Fruit fly (Drosophila melanogaster): Measurements from ENCODE around the gene RhoGEF64C.

Gene RhoGEF64C

dm6 chr3L:4690698-4691097 lies 1.9 kb upstream of the RhoGEF64C start:
- TF ChIP-seq CG8478 (optimal IDR thresholded peaks at IDR 0.05) (no peak), Dll (optimal IDR thresholded peaks at IDR 0.05) (no peak)

dm6 chr3L:4691775-4692174 lies 808 bp upstream of the RhoGEF64C start:
- TF ChIP-seq pan (optimal IDR thresholded peaks at IDR 0.05) (no peak), psq (optimal IDR thresholded peaks at IDR 0.05) (no peak), usp (GFP tag; optimal IDR thresholded peaks at IDR 0.05) (no peak), CG8478 (optimal IDR thresholded peaks at IDR 0.05) (no peak), EcR (GFP tag; optimal IDR thresholded peaks at IDR 0.05) (no peak), Dll (optimal IDR thresholded peaks at IDR 0.05) (no peak)

- TF ChIP-seq pan (optimal IDR thresholded peaks at IDR 0.05), result no peak
- TF ChIP-seq Dll (optimal IDR thresholded peaks at IDR 0.05), result no peak
- TF ChIP-seq usp (GFP tag; optimal IDR thresholded peaks at IDR 0.05), result no peak
These were observed 2.2 kb downstream of the RhoGEF64C start, which contains the start of gene CG15876 for dm6 chr3L:4694823-4695222. Gene CG15876 (minus strand): TSS chr3L:4694845.

- no peak for TF ChIP-seq Dll (optimal IDR thresholded peaks at IDR 0.05)
These were observed 3.8 kb downstream of the RhoGEF64C start for dm6 chr3L:4696380-4696779.

- TF ChIP-seq EcR (GFP tag; optimal IDR thresholded peaks at IDR 0.05) (no peak), pan (optimal IDR thresholded peaks at IDR 0.05) (no peak), CG8478 (optimal IDR thresholded peaks at IDR 0.05) (no peak), psq (optimal IDR thresholded peaks at IDR 0.05) (no peak), usp (GFP tag; optimal IDR thresholded peaks at IDR 0.05) (no peak), Dll (optimal IDR thresholded peaks at IDR 0.05) (no peak)
These were observed 4.7 kb downstream of the RhoGEF64C start, which contains the start of gene CG13713 for dm6 chr3L:4697301-4697700. Gene CG13713 (plus strand): TSS chr3L:4697601.

dm6 chr3L:4698032-4698431 lies 5.4 kb downstream of the RhoGEF64C start:
- no peak for TF ChIP-seq pan (optimal IDR thresholded peaks at IDR 0.05)
- no peak for TF ChIP-seq Dll (optimal IDR thresholded peaks at IDR 0.05)
- no peak for TF ChIP-seq CG8478 (optimal IDR thresholded peaks at IDR 0.05)
- no peak for TF ChIP-seq usp (GFP tag; optimal IDR thresholded peaks at IDR 0.05)
- TF ChIP-seq EcR (GFP tag; optimal IDR thresholded peaks at IDR 0.05), result no peak
- no peak for TF ChIP-seq psq (optimal IDR thresholded peaks at IDR 0.05)

dm6 chr3L:4698496-4698895 lies 5.9 kb downstream of the RhoGEF64C start:
- TF ChIP-seq pan (optimal IDR thresholded peaks at IDR 0.05) (no peak), psq (optimal IDR thresholded peaks at IDR 0.05) (no peak), EcR (GFP tag; optimal IDR thresholded peaks at IDR 0.05) (no peak), CG8478 (optimal IDR thresholded peaks at IDR 0.05) (no peak), usp (GFP tag; optimal IDR thresholded peaks at IDR 0.05) (no peak)

dm6 chr3L:4700091-4700490 lies 7.5 kb downstream of the RhoGEF64C start:
- TF ChIP-seq EcR (GFP tag; optimal IDR thresholded peaks at IDR 0.05) (no peak), pan (optimal IDR thresholded peaks at IDR 0.05) (no peak), CG8478 (optimal IDR thresholded peaks at IDR 0.05) (no peak), Dll (optimal IDR thresholded peaks at IDR 0.05) (no peak), usp (GFP tag; optimal IDR thresholded peaks at IDR 0.05) (no peak), psq (optimal IDR thresholded peaks at IDR 0.05) (no peak)

- no peak for TF ChIP-seq pan (optimal IDR thresholded peaks at IDR 0.05)
- TF ChIP-seq psq (optimal IDR thresholded peaks at IDR 0.05), result no peak
- TF ChIP-seq EcR (GFP tag; optimal IDR thresholded peaks at IDR 0.05), result no peak
- no peak for TF ChIP-seq CG8478 (optimal IDR thresholded peaks at IDR 0.05)
- no peak for TF ChIP-seq Dll (optimal IDR thresholded peaks at IDR 0.05)
- TF ChIP-seq usp (GFP tag; optimal IDR thresholded peaks at IDR 0.05), result no peak
These were observed 9.4 kb downstream of the RhoGEF64C start for dm6 chr3L:4702003-4702402.

dm6 chr3L:4707831-4708230 lies 15.2 kb downstream of the RhoGEF64C start:
- TF ChIP-seq psq (optimal IDR thresholded peaks at IDR 0.05) (no peak), usp (GFP tag; optimal IDR thresholded peaks at IDR 0.05) (no peak), EcR (GFP tag; optimal IDR thresholded peaks at IDR 0.05) (no peak)

- TF ChIP-seq usp (GFP tag; optimal IDR thresholded peaks at IDR 0.05), result no peak
- TF ChIP-seq pan (optimal IDR thresholded peaks at IDR 0.05), result no peak
- TF ChIP-seq CG8478 (optimal IDR thresholded peaks at IDR 0.05), result no peak
- TF ChIP-seq Dll (optimal IDR thresholded peaks at IDR 0.05), result no peak
- no peak for TF ChIP-seq EcR (GFP tag; optimal IDR thresholded peaks at IDR 0.05)
- no peak for TF ChIP-seq psq (optimal IDR thresholded peaks at IDR 0.05)
These were observed 16.0 kb downstream of the RhoGEF64C start for dm6 chr3L:4708536-4708935.

- TF ChIP-seq EcR (GFP tag; optimal IDR thresholded peaks at IDR 0.05) (no peak), CG8478 (optimal IDR thresholded peaks at IDR 0.05) (no peak), psq (optimal IDR thresholded peaks at IDR 0.05) (no peak), usp (GFP tag; optimal IDR thresholded peaks at IDR 0.05) (no peak), pan (optimal IDR thresholded peaks at IDR 0.05) (no peak), Dll (optimal IDR thresholded peaks at IDR 0.05) (no peak)
These were observed 17.2 kb downstream of the RhoGEF64C start, which contains the start of gene CG13712 for dm6 chr3L:4709790-4710189. Gene CG13712 (minus strand): TSS chr3L:4709890.

- TF ChIP-seq Dll (optimal IDR thresholded peaks at IDR 0.05) (no peak), EcR (GFP tag; optimal IDR thresholded peaks at IDR 0.05) (peak in 1 of 2 experiments; percentile 44)
These were observed 27.2 kb downstream of the RhoGEF64C start for dm6 chr3L:4719743-4720142.
